Fruit fly (Drosophila melanogaster) whole organism, prepupa: Measurements from ENCODE around the gene pum.

Experiments
- Blimp-1 ChIP-seq: fragments of 200-800 bp; sonication (Bioruptor generic); optimal IDR thresholded peaks from 3 replicates; lab custom pipeline; 2017; ENCODE audit warnings: missing biosample characterization, missing genetic modification characterization, mild to moderate bottlenecking, moderate library complexity, missing genetic modification reagents
- CG10631 ChIP-seq: fragments of 200-800 bp; sonication (Bioruptor generic); optimal IDR thresholded peaks from 2 replicates; lab custom pipeline; 2016; ENCODE audit warnings: missing biosample characterization, missing genetic modification characterization
- CG10669 ChIP-seq: fragments of 200-800 bp; sonication (Bioruptor generic); optimal IDR thresholded peaks from 3 replicates; lab custom pipeline; 2018; ENCODE audit warnings: missing biosample characterization, mild to moderate bottlenecking, missing genetic modification characterization, moderate library complexity
- CG11294 ChIP-seq: fragments of 200-800 bp; sonication (Bioruptor generic); IDR thresholded peaks from 2 replicates; pipeline ENCODE4 v1.3.6; 2022; ENCODE audit warnings: missing biosample characterization, missing genetic modification characterization
- CG11902 ChIP-seq: fragments of 200-800 bp; sonication (Bioruptor generic); optimal IDR thresholded peaks from 3 replicates; lab custom pipeline; 2016; ENCODE audit warnings: missing biosample characterization, missing genetic modification characterization
- CG15336 ChIP-seq: fragments of 200-800 bp; sonication (Bioruptor generic); IDR thresholded peaks from 2 replicates; pipeline ENCODE4 v1.3.6; 2022; ENCODE audit warnings: missing biosample characterization, missing genetic modification characterization
- CG1621 ChIP-seq: fragments of 200-800 bp; sonication (Bioruptor generic); optimal IDR thresholded peaks from 3 replicates; lab custom pipeline; 2018; ENCODE audit warnings: missing biosample characterization, mild to moderate bottlenecking, missing genetic modification characterization
- CG16779 ChIP-seq: fragments of 200-800 bp; sonication (Bioruptor generic); optimal IDR thresholded peaks from 3 replicates; lab custom pipeline; 2017; ENCODE audit warnings: missing biosample characterization, mild to moderate bottlenecking, missing genetic modification characterization
- CG3032 ChIP-seq: fragments of 200-800 bp; optimal IDR thresholded peaks from 2 replicates; lab custom pipeline; 2019; ENCODE audit warnings: missing biosample characterization, mild to moderate bottlenecking, missing genetic modification characterization, moderate library complexity
- CG31627 ChIP-seq: fragments of 200-800 bp; sonication (Bioruptor generic); optimal IDR thresholded peaks from 3 replicates; lab custom pipeline; 2016; ENCODE audit warnings: missing biosample characterization, missing genetic modification characterization
- CG32006 ChIP-seq: fragments of 200-800 bp; sonication (Bioruptor generic); optimal IDR thresholded peaks from 3 replicates; lab custom pipeline; 2017; ENCODE audit warnings: missing biosample characterization, mild to moderate bottlenecking, missing genetic modification characterization
- CG3919 ChIP-seq: fragments of 200-800 bp; sonication (Bioruptor generic); optimal IDR thresholded peaks from 3 replicates; lab custom pipeline; 2016; ENCODE audit warnings: missing biosample characterization, missing genetic modification characterization
- CG4318 ChIP-seq: fragments of 200-800 bp; sonication (Bioruptor generic); optimal IDR thresholded peaks from 3 replicates; lab custom pipeline; 2017; ENCODE audit warnings: missing biosample characterization, mild to moderate bottlenecking, missing genetic modification characterization
- CG6163 ChIP-seq: fragments of 200-800 bp; sonication (Bioruptor generic); IDR thresholded peaks from 3 replicates; pipeline ENCODE4 v1.3.6; 2022; ENCODE audit warnings: missing biosample characterization, missing genetic modification characterization
- CG6792 ChIP-seq: fragments of 200-800 bp; sonication (Bioruptor generic); optimal IDR thresholded peaks from 3 replicates; lab custom pipeline; 2016; ENCODE audit warnings: missing biosample characterization, missing genetic modification characterization
- CG6808 ChIP-seq: fragments of 200-800 bp; sonication (Bioruptor generic); optimal IDR thresholded peaks from 3 replicates; lab custom pipeline; 2017; ENCODE audit warnings: missing biosample characterization, missing genetic modification characterization, mild to moderate bottlenecking, moderate library complexity, missing genetic modification reagents
- CG6854 ChIP-seq: fragments of 200-800 bp; sonication (Bioruptor generic); optimal IDR thresholded peaks from 2 replicates; lab custom pipeline; 2017; ENCODE audit warnings: missing biosample characterization, mild to moderate bottlenecking, missing genetic modification characterization
- CG7368 ChIP-seq: fragments of 200-800 bp; sonication (Bioruptor generic); optimal IDR thresholded peaks from 3 replicates; lab custom pipeline; 2016; ENCODE audit warnings: missing biosample characterization, missing genetic modification characterization
- CG8319 ChIP-seq: fragments of 200-800 bp; sonication (Bioruptor generic); optimal IDR thresholded peaks from 3 replicates; lab custom pipeline; 2016; ENCODE audit warnings: missing biosample characterization, missing genetic modification characterization
- CG8632 ChIP-seq: fragments of 200-800 bp; sonication (Bioruptor generic); optimal IDR thresholded peaks from 3 replicates; lab custom pipeline; 2016; ENCODE audit warnings: missing biosample characterization, missing genetic modification characterization
- CG9139 ChIP-seq: fragments of 200-800 bp; sonication (Bioruptor generic); optimal IDR thresholded peaks from 3 replicates; lab custom pipeline; 2017; ENCODE audit warnings: missing biosample characterization, mild to moderate bottlenecking, missing genetic modification characterization
- Eip75B ChIP-seq: fragments of 200-800 bp; sonication (Bioruptor generic); optimal IDR thresholded peaks from 3 replicates; lab custom pipeline; 2016; ENCODE audit warnings: missing biosample characterization, missing genetic modification characterization
- Eip78C ChIP-seq: fragments of 200-800 bp; sonication (Bioruptor generic); peaks from one replicate; lab custom pipeline; 2016; ENCODE audit warnings: missing biosample characterization, missing genetic modification characterization
- Ets96B ChIP-seq: fragments of 200-800 bp; optimal IDR thresholded peaks from 2 replicates; lab custom pipeline; 2019; ENCODE audit warnings: missing biosample characterization, mild to moderate bottlenecking, missing genetic modification characterization, moderate library complexity
- Gug ChIP-seq: fragments of 200-800 bp; sonication (Bioruptor generic); IDR thresholded peaks from 2 replicates; pipeline ENCODE4 v1.3.6; 2022; ENCODE audit warnings: missing biosample characterization, missing genetic modification characterization
- Hr4 ChIP-seq: fragments of 200-800 bp; sonication (Bioruptor generic); optimal IDR thresholded peaks from 3 replicates; lab custom pipeline; 2016; ENCODE audit warnings: missing biosample characterization, missing genetic modification characterization
- Lpt ChIP-seq: fragments of 200-800 bp; sonication (Bioruptor generic); optimal IDR thresholded peaks from 3 replicates; lab custom pipeline; 2016; ENCODE audit warnings: missing biosample characterization, missing genetic modification characterization
- Met ChIP-seq: fragments of 200-800 bp; sonication (Bioruptor generic); optimal IDR thresholded peaks from 3 replicates; lab custom pipeline; 2016; ENCODE audit warnings: missing biosample characterization, missing genetic modification characterization
- OdsH ChIP-seq: fragments of 200-800 bp; sonication (Bioruptor generic); optimal IDR thresholded peaks from 3 replicates; lab custom pipeline; 2016; ENCODE audit warnings: missing biosample characterization, missing genetic modification characterization
- Sox14 ChIP-seq: fragments of 200-800 bp; sonication (Bioruptor generic); optimal IDR thresholded peaks from 3 replicates; lab custom pipeline; 2016; ENCODE audit warnings: missing biosample characterization, missing genetic modification characterization
- Sox15 ChIP-seq: fragments of 200-800 bp; sonication (Bioruptor generic); optimal IDR thresholded peaks from 3 replicates; lab custom pipeline; 2016; ENCODE audit warnings: missing biosample characterization, missing genetic modification characterization
- achi ChIP-seq: fragments of 200-800 bp; sonication (Bioruptor generic); optimal IDR thresholded peaks from 3 replicates; lab custom pipeline; 2016; ENCODE audit warnings: missing biosample characterization, missing genetic modification characterization
- acj6 ChIP-seq: fragments of 200-800 bp; sonication (Bioruptor generic); optimal IDR thresholded peaks from 3 replicates; lab custom pipeline; 2016; ENCODE audit warnings: missing biosample characterization, missing genetic modification characterization
- cyc ChIP-seq: fragments of 200-800 bp; sonication (Bioruptor generic); optimal IDR thresholded peaks from 3 replicates; lab custom pipeline; 2016; ENCODE audit warnings: missing biosample characterization, missing genetic modification characterization
- dac ChIP-seq: fragments of 200-800 bp; sonication (Bioruptor generic); optimal IDR thresholded peaks from 2 replicates; lab custom pipeline; 2017; ENCODE audit warnings: missing biosample characterization, mild to moderate bottlenecking, missing genetic modification characterization
- dsx ChIP-seq: fragments of 200-800 bp; optimal IDR thresholded peaks from 3 replicates; lab custom pipeline; 2019; ENCODE audit warnings: missing biosample characterization, mild to moderate bottlenecking, missing genetic modification characterization, moderate library complexity; ENCODE audit not compliant: poor library complexity, severe bottlenecking
- eg ChIP-seq: fragments of 200-800 bp; sonication (Bioruptor generic); IDR thresholded peaks from 3 replicates; pipeline ENCODE4 v1.3.6; 2022; ENCODE audit warnings: missing biosample characterization, missing genetic modification characterization
- esn ChIP-seq: fragments of 200-800 bp; sonication (Bioruptor generic); optimal IDR thresholded peaks from 2 replicates; lab custom pipeline; 2016; ENCODE audit warnings: missing biosample characterization, mild to moderate bottlenecking, missing genetic modification characterization, moderate library complexity
- fd59A ChIP-seq: fragments of 200-800 bp; sonication (Bioruptor generic); optimal IDR thresholded peaks from 2 replicates; lab custom pipeline; 2017; ENCODE audit warnings: missing biosample characterization, mild to moderate bottlenecking, missing genetic modification characterization, missing genetic modification reagents
- fkh ChIP-seq: fragments of 200-800 bp; sonication (Bioruptor generic); optimal IDR thresholded peaks from 3 replicates; lab custom pipeline; 2017; ENCODE audit warnings: missing biosample characterization, mild to moderate bottlenecking, missing genetic modification characterization, moderate library complexity
- lz ChIP-seq: fragments of 200-800 bp; sonication (Bioruptor generic); optimal IDR thresholded peaks from 3 replicates; lab custom pipeline; 2016; ENCODE audit warnings: missing biosample characterization, missing genetic modification characterization
- spab ChIP-seq: fragments of 200-800 bp; sonication (Bioruptor generic); optimal IDR thresholded peaks from 2 replicates; lab custom pipeline; 2017; ENCODE audit warnings: missing biosample characterization, mild to moderate bottlenecking, missing genetic modification characterization, missing genetic modification reagents
- ss ChIP-seq, 2 experiments: fragments of 200-800 bp; sonication (Bioruptor generic); optimal IDR thresholded peaks; 2 replicates in 1 of 2; 3 replicates in 1 of 2; lab custom pipeline; 2017 to 2018; ENCODE audit warnings: mild to moderate bottlenecking in 2 of 2, missing biosample characterization in 2 of 2, missing genetic modification characterization in 2 of 2, moderate library complexity in 1 of 2
- topi ChIP-seq: fragments of 200-800 bp; sonication (Bioruptor generic); optimal IDR thresholded peaks from 3 replicates; lab custom pipeline; 2016; ENCODE audit warnings: missing biosample characterization, missing genetic modification characterization

The pum gene

dm6 chr3R:9245576-9246200 is 8.2 kb upstream of the pum start, which contains the start of gene Vps15 (continued):
- no peak for TF ChIP-seq Blimp-1 (GFP tag; lab: Kevin White, UChicago)
- TF ChIP-seq CG8319, result no peak
- peak; percentile 61 for TF ChIP-seq OdsH (GFP tag; lab: Kevin White, UChicago)
- peak; percentile 71 for TF ChIP-seq topi (GFP tag; lab: Kevin White, UChicago)
- no peak for TF ChIP-seq CG9139 (GFP tag; lab: Kevin White, UChicago)
- peak; percentile 65 for TF ChIP-seq Eip75B (GFP tag; lab: Kevin White, UChicago)
- peak; percentile 69 for TF ChIP-seq acj6
- TF ChIP-seq eg, result peak; percentile 78
- TF ChIP-seq dac (GFP tag; lab: Kevin White, UChicago), result no peak
- peak; percentile 74 for TF ChIP-seq dsx (GFP tag; lab: Kevin White, UChicago)
- no peak for TF ChIP-seq spab (GFP tag; lab: Kevin White, UChicago)
- peak; percentile 69 for TF ChIP-seq achi (GFP tag; lab: Kevin White, UChicago)
- TF ChIP-seq CG11294, result no peak
- TF ChIP-seq Ets96B (tag; lab: Kevin White, UChicago), result peak; percentile 77
- peak; percentile 71 for TF ChIP-seq Sox14
- no peak for TF ChIP-seq CG11902 (GFP tag; lab: Kevin White, UChicago)
- TF ChIP-seq Sox15 (GFP tag; lab: Kevin White, UChicago), result peak; percentile 5
- peak; percentile 47 for TF ChIP-seq CG7368 (GFP tag; lab: Kevin White, UChicago)
- 0 out of 2 replicates have a peak, but pooled peaks have one; percentile 43 for TF ChIP-seq CG15336
- TF ChIP-seq CG6808, result peak; percentile 42
- peak; percentile 62 for TF ChIP-seq Hr4 (GFP tag; lab: Kevin White, UChicago)
- peak; percentile 46 for TF ChIP-seq Gug (GFP tag; lab: Robert Waterston, UW)
- peak; percentile 65 for TF ChIP-seq CG10631 (GFP tag; lab: Kevin White, UChicago)

- no peak for TF ChIP-seq OdsH (GFP tag; lab: Kevin White, UChicago)
These were observed 3.1 kb upstream of the pum start, which contains the start of gene D1 for dm6 chr3R:9240554-9240953. Gene D1, minus strand, starts transcription at chr3R:9240654.

dm6 chr3R:9239941-9240400 is 2.5 kb upstream of the pum start:
- no peak for TF ChIP-seq CG10669 (GFP tag; lab: Kevin White, UChicago)
- no peak for TF ChIP-seq Sox15 (GFP tag; lab: Kevin White, UChicago)
- no peak for TF ChIP-seq spab (GFP tag; lab: Kevin White, UChicago)
- no peak for TF ChIP-seq Lpt (GFP tag; lab: Kevin White, UChicago)
- TF ChIP-seq dsx (GFP tag; lab: Kevin White, UChicago), result peak; percentile 27
- peak; percentile 40 to 44 for TF ChIP-seq ss (GFP tag; optimal IDR thresholded peaks at IDR 0.05; lab: Kevin White, UChicago)
- TF ChIP-seq cyc (GFP tag; lab: Kevin White, UChicago), result no peak
- no peak for TF ChIP-seq achi (GFP tag; lab: Kevin White, UChicago)
- TF ChIP-seq CG10631 (GFP tag; lab: Kevin White, UChicago), result no peak
- TF ChIP-seq acj6, result no peak
- TF ChIP-seq lz (GFP tag; lab: Kevin White, UChicago), result no peak
- no peak for TF ChIP-seq CG8319
- peak; percentile 17 for TF ChIP-seq CG3032
- peak; percentile 45 for TF ChIP-seq fkh (GFP tag; lab: Kevin White, UChicago)
- no peak for TF ChIP-seq CG4318 (GFP tag; lab: Kevin White, UChicago)
- TF ChIP-seq CG3919 (GFP tag; lab: Kevin White, UChicago), result no peak
- no peak for TF ChIP-seq dac (GFP tag; lab: Kevin White, UChicago)
- TF ChIP-seq Ets96B (tag; lab: Kevin White, UChicago), result no peak
- TF ChIP-seq CG6808, result no peak
- no peak for TF ChIP-seq topi (GFP tag; lab: Kevin White, UChicago)
- peak; percentile 34 for TF ChIP-seq Sox14
- no peak for TF ChIP-seq Eip75B (GFP tag; lab: Kevin White, UChicago)
- no peak for TF ChIP-seq CG15336
- no peak for TF ChIP-seq CG6792 (GFP tag; lab: Kevin White, UChicago)
- TF ChIP-seq fd59A (GFP tag; lab: Kevin White, UChicago), result no peak
- TF ChIP-seq CG31627, result no peak
- TF ChIP-seq CG8632 (GFP tag; lab: Kevin White, UChicago), result no peak
- TF ChIP-seq CG32006 (GFP tag; lab: Kevin White, UChicago), result no peak
- TF ChIP-seq Met (GFP tag; lab: Kevin White, UChicago), result no peak
- peak; percentile 70 for TF ChIP-seq Eip78C
- TF ChIP-seq eg, result no peak
- TF ChIP-seq CG1621 (tag; lab: Kevin White, UChicago), result no peak
- TF ChIP-seq CG6163, result no peak
- no peak for TF ChIP-seq OdsH (GFP tag; lab: Kevin White, UChicago)
- TF ChIP-seq CG6854, result no peak
- no peak for TF ChIP-seq CG16779
- TF ChIP-seq esn, result peak; percentile 32
- no peak for TF ChIP-seq CG11902 (GFP tag; lab: Kevin White, UChicago)
